Fruit fly (Drosophila melanogaster): Measurements from ENCODE around the gene CG3939.

CG3939 gene

DNA sequence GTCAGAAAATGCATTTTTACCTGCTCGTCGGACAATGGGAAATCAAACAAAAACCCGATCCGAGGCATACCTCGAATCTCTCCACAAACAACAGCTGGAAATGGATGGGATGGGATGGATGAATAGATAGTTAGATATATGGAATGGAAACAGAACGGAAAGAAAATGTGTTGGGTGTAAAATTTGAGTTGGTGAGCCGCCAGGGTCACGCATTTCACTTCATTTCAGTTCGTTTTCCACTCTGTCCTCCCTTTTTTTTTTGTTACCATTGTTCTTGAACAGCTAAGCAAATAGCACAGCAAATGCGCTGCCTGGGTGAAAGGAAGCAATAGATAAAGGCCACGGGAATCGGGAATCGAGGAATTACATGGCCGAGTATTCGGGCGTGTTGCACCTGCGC, 22.5 kb upstream of the CG3939 start (continued):
- TF ChIP-seq tll (GFP tag; optimal IDR thresholded peaks at IDR 0.05) (peak in 1 of 2 experiments; percentile 68), Kr (GFP tag; optimal IDR thresholded peaks at IDR 0.05) (peak; percentile 53), sens (GFP tag) (peak; percentile 48), ac (GFP tag; optimal IDR thresholded peaks at IDR 0.05) (peak; percentile 64), CG34422 (GFP tag; IDR thresholded peaks at IDR 0.05) (no peak), psq (GFP tag; optimal IDR thresholded peaks at IDR 0.05) (peak; percentile 22), CG30431 (GFP tag; optimal IDR thresholded peaks at IDR 0.05) (no peak), CG9609 (GFP tag; optimal IDR thresholded peaks at IDR 0.05) (no peak)

DNA sequence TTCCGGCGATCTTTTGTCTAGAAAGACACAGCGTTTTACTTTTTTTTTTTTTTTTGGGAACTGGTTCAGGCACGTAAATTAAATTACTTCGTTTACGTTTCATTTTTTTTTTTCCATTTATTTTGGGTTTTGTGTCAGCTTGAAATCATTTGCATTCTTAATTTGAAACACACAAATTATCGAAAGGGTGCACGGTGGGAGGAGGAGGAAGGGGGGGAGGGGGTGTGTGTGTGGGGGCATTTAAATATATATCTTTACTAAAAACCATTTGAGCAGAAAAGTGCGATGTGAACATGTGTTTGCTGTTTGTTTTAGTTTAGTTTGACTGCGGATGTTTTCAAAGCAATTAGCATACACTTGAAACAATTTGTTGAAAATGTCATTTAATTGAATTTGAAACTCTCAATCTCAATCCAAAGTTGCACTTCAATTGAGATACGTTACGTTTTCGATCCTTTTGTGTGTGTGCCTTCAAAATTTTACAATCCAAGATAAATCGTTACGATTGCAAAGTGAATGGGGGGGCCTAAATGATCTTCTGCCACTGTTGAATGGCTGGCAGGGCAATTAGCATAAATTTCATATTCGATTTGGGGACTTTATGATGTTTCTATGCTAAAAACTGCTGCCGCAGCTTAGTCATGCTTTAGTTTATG, 17.6 kb upstream of the CG3939 start:
- no peak for TF ChIP-seq Hand (GFP tag; optimal IDR thresholded peaks at IDR 0.05)
- no peak for TF ChIP-seq CHES-1-like (GFP tag; optimal IDR thresholded peaks at IDR 0.05)
- no peak for TF ChIP-seq TFAM (GFP tag; optimal IDR thresholded peaks at IDR 0.05)
- no peak for TF ChIP-seq Lhr (GFP tag; optimal IDR thresholded peaks at IDR 0.05)
- TF ChIP-seq CG18476 (GFP tag; optimal IDR thresholded peaks at IDR 0.05) = no peak
- no peak for TF ChIP-seq vfl (GFP tag; optimal IDR thresholded peaks at IDR 0.05)
- no peak for TF ChIP-seq CG30431 (GFP tag; optimal IDR thresholded peaks at IDR 0.05)
- no peak for TF ChIP-seq tup (GFP tag; optimal IDR thresholded peaks at IDR 0.05)
- peak; percentile 6 for TF ChIP-seq Meics (GFP tag; optimal IDR thresholded peaks at IDR 0.05)
- TF ChIP-seq CG18011 (GFP tag; optimal IDR thresholded peaks at IDR 0.05) = no peak
- no peak for TF ChIP-seq CG12104 (GFP tag; optimal IDR thresholded peaks at IDR 0.05)
- TF ChIP-seq CG43689 (GFP tag; IDR thresholded peaks at IDR 0.05) = no peak
- TF ChIP-seq CG17568 (GFP tag; optimal IDR thresholded peaks at IDR 0.05) = no peak
- no peak for TF ChIP-seq Drgx (GFP tag; IDR thresholded peaks at IDR 0.05)
- TF ChIP-seq Dip3 (GFP tag; optimal IDR thresholded peaks at IDR 0.05) = no peak
- no peak for TF ChIP-seq NC2α (GFP tag; optimal IDR thresholded peaks at IDR 0.05)
- no peak for TF ChIP-seq croc (GFP tag; conservative IDR thresholded peaks at IDR 0.05)
- no peak for TF ChIP-seq Jarid2 (GFP tag; optimal IDR thresholded peaks at IDR 0.05)
- no peak for TF ChIP-seq mirr (GFP tag; optimal IDR thresholded peaks at IDR 0.05)
- TF ChIP-seq tap (tag; optimal IDR thresholded peaks at IDR 0.05) = no peak
- no peak for TF ChIP-seq Dip2 (GFP tag; IDR thresholded peaks at IDR 0.05)
- no peak for TF ChIP-seq CG10543 (GFP tag; optimal IDR thresholded peaks at IDR 0.05)
- no peak for TF ChIP-seq en (GFP tag; optimal IDR thresholded peaks at IDR 0.05)
- TF ChIP-seq CG7556 (GFP tag; optimal IDR thresholded peaks at IDR 0.05) = no peak
- no peak for TF ChIP-seq Trl (optimal IDR thresholded peaks at IDR 0.05)
- peak; percentile 13 for TF ChIP-seq Trl (GFP tag; optimal IDR thresholded peaks at IDR 0.05)
- TF ChIP-seq CG1602 (GFP tag; optimal IDR thresholded peaks at IDR 0.05) = no peak
- TF ChIP-seq Hey (tag; optimal IDR thresholded peaks at IDR 0.05) = no peak
- peak; percentile 57 for TF ChIP-seq CG14014 (GFP tag; IDR thresholded peaks at IDR 0.05)
- no peak for TF ChIP-seq pho (GFP tag; optimal IDR thresholded peaks at IDR 0.05)
- TF ChIP-seq unc-4 (GFP tag; IDR thresholded peaks at IDR 0.05; ENCODE audit: partially characterized antibody) = no peak
- TF ChIP-seq CG1024 (GFP tag; IDR thresholded peaks at IDR 0.05) = no peak
- TF ChIP-seq CG4820 (GFP tag; optimal IDR thresholded peaks at IDR 0.05) = no peak
- TF ChIP-seq CG11696 (GFP tag; IDR thresholded peaks at IDR 0.05) = no peak
- TF ChIP-seq CG7928 (GFP tag; optimal IDR thresholded peaks at IDR 0.05) = no peak
- peak; percentile 56 for TF ChIP-seq CG2678 (tag; optimal IDR thresholded peaks at IDR 0.05)
- TF ChIP-seq stc (GFP tag; IDR thresholded peaks at IDR 0.05) = no peak
- no peak for TF ChIP-seq CG5245 (GFP tag; optimal IDR thresholded peaks at IDR 0.05)
- no peak for TF ChIP-seq CG4404 (GFP tag; IDR thresholded peaks at IDR 0.05)
- no peak for TF ChIP-seq GATAe (GFP tag; conservative IDR thresholded peaks at IDR 0.05)
- no peak for TF ChIP-seq ap (GFP tag; IDR thresholded peaks at IDR 0.05)
- TF ChIP-seq Bgb (GFP tag; IDR thresholded peaks at IDR 0.05; ENCODE audit: partially characterized antibody) = no peak
- TF ChIP-seq CG31224 (GFP tag; IDR thresholded peaks at IDR 0.05) = no peak
